Worm (Caenorhabditis elegans) whole organism, early embryonic: ENCODE results near the gene hda-4.

Experiments
- B0310.2 ChIP-seq: sonication (generic microtip); optimal IDR thresholded peaks from 2 replicates; lab custom pipeline; 2016; ENCODE audit warnings: mild to moderate bottlenecking, missing genetic modification characterization, missing compliant biosample characterization
- F13C5.2 ChIP-seq: sonication (generic microtip); optimal IDR thresholded peaks from 2 replicates; lab custom pipeline; 2017; ENCODE audit warnings: mild to moderate bottlenecking, missing genetic modification characterization, inconsistent platforms, missing compliant biosample characterization
- aly-1 ChIP-seq: sonication (generic microtip); optimal IDR thresholded peaks from 2 replicates; lab custom pipeline; 2016; ENCODE audit warnings: missing genetic modification characterization, missing compliant biosample characterization
- ama-1 ChIP-seq: fragments of 150-350 bp; optimal IDR thresholded peaks from 2 replicates; lab custom pipeline; 2014
- ceh-13 ChIP-seq: fragments of 200-800 bp; sonication (Bioruptor generic); optimal IDR thresholded peaks from 2 replicates; lab custom pipeline; 2018; ENCODE audit warnings: mild to moderate bottlenecking, missing genetic modification characterization, missing compliant biosample characterization
- ceh-36 ChIP-seq: sonication (generic microtip); optimal IDR thresholded peaks from 2 replicates; lab custom pipeline; 2016; ENCODE audit warnings: missing genetic modification characterization, inconsistent platforms, missing compliant biosample characterization
- ets-7 ChIP-seq: sonication (generic microtip); optimal IDR thresholded peaks from 2 replicates; lab custom pipeline; 2016; ENCODE audit warnings: missing genotype, missing genetic modification characterization, missing compliant biosample characterization
- flt-1 ChIP-seq: fragments of 200-800 bp; sonication (Bioruptor generic); IDR thresholded peaks from 2 replicates; pipeline ENCODE4 v1.3.6; 2022; ENCODE audit warnings: missing genetic modification characterization, missing compliant biosample characterization
- hmbx-1 ChIP-seq: sonication (generic microtip); optimal IDR thresholded peaks from 2 replicates; lab custom pipeline; 2016; ENCODE audit warnings: mild to moderate bottlenecking, missing genetic modification characterization, missing compliant biosample characterization
- hmg-4 ChIP-seq: fragments of 200-800 bp; sonication (Bioruptor generic); optimal IDR thresholded peaks from 2 replicates; lab custom pipeline; 2018; ENCODE audit warnings: mild to moderate bottlenecking, missing genetic modification characterization, missing compliant biosample characterization
- hnd-1 ChIP-seq: sonication (generic microtip); optimal IDR thresholded peaks from 2 replicates; lab custom pipeline; 2016; ENCODE audit warnings: missing genetic modification characterization, missing compliant biosample characterization
- pes-1 ChIP-seq: fragments of 200-800 bp; sonication (Bioruptor generic); IDR thresholded peaks from 2 replicates; pipeline ENCODE4 v1.3.6; 2022; ENCODE audit warnings: missing genetic modification reagents, missing genetic modification characterization, missing compliant biosample characterization
- scrt-1 ChIP-seq: fragments of 200-800 bp; sonication (Bioruptor generic); IDR thresholded peaks from 2 replicates; pipeline ENCODE4 v1.3.6; 2022; ENCODE audit warnings: missing genetic modification characterization, missing compliant biosample characterization
- sea-1 ChIP-seq: fragments of 200-800 bp; sonication (Bioruptor generic); conservative IDR thresholded peaks from 2 replicates; pipeline ENCODE4 v1.3.6; 2022; ENCODE audit warnings: missing genetic modification characterization, missing compliant biosample characterization
- tbx-11 ChIP-seq: fragments of 200-800 bp; sonication (Bioruptor generic); IDR thresholded peaks from 2 replicates; pipeline ENCODE4 v1.3.6; 2022; ENCODE audit warnings: missing genetic modification characterization, missing compliant biosample characterization
- tbx-37 ChIP-seq: fragments of 200-800 bp; sonication (Bioruptor generic); conservative IDR thresholded peaks from 2 replicates; pipeline ENCODE4 v1.3.6; 2022; ENCODE audit warnings: missing genetic modification reagents, missing genetic modification characterization, missing compliant biosample characterization
- tra-4 ChIP-seq: sonication (generic microtip); optimal IDR thresholded peaks from 2 replicates; lab custom pipeline; 2017; ENCODE audit warnings: missing genetic modification characterization, missing compliant biosample characterization

hda-4 gene

DNA sequence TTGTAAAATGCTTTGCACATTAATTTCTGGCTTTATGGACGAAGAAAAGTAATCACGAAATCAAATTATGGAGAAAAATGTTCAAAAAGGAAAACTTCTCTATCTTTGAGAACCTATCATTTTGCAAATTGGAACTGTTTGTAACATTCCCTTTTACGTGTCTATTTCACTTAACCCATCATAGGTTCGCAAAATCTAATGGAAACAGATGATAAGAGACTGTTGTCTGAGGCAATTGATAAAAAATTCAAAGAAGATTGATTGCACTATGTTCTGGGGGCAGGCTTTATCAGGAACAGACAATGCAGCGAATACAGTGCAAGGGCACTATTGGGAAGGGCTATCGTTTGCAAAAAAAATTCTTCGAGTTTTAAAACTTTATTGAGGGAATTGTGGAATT is 34.2 kb upstream of the hda-4 start:
- TF ChIP-seq ceh-36 (tag; lab: Kevin White, UChicago) (no peak), hnd-1 (tag; lab: Kevin White, UChicago) (no peak), scrt-1 (no peak), tra-4 (tag; lab: Kevin White, UChicago) (no peak), tbx-37 (GFP tag; lab: Robert Waterston, UW) (no peak), ets-7 (tag; lab: Kevin White, UChicago) (no peak), F13C5.2 (tag; lab: Kevin White, UChicago) (no peak), hmbx-1 (tag; lab: Kevin White, UChicago) (no peak), B0310.2 (tag; lab: Kevin White, UChicago) (no peak), sea-1 (GFP tag; lab: Robert Waterston, UW) (no peak), pes-1 (GFP tag; lab: Robert Waterston, UW) (no peak), flt-1 (GFP tag; lab: Robert Waterston, UW) (no peak), aly-1 (tag; lab: Kevin White, UChicago) (no peak), ama-1 (lab: Kevin White, UChicago) (no peak), hmg-4 (GFP tag; lab: Kevin White, UChicago) (no peak)

DNA sequence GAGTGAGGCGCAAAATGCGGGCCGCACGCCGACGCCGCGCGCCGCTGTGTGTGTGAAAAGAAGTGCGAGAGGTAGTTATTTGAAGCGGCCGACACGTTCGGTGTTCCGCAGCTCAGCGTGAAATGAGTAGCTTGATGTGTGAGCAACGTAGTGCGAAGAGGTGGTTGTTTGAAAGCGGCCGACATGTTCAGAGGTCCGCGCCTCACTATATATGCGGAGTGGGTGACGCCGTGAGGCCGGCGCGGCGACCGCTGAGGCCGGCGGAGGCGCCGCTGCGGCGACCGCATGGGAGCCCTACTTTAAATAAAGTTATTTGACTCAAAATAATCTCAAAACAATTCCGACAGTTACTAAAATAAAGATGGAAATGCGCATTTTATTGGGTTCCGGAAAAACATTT is 32.5 kb upstream of the hda-4 start:
- TF ChIP-seq scrt-1 = no peak
- TF ChIP-seq B0310.2 (tag; lab: Kevin White, UChicago) = no peak
- TF ChIP-seq ceh-36 (tag; lab: Kevin White, UChicago) = no peak
- no peak for TF ChIP-seq pes-1 (GFP tag; lab: Robert Waterston, UW)
- TF ChIP-seq flt-1 (GFP tag; lab: Robert Waterston, UW) = no peak
- TF ChIP-seq tbx-11 (GFP tag; lab: Robert Waterston, UW) = no peak
- no peak for TF ChIP-seq hmbx-1 (tag; lab: Kevin White, UChicago)
- TF ChIP-seq tbx-37 (GFP tag; lab: Robert Waterston, UW) = no peak
- no peak for TF ChIP-seq aly-1 (tag; lab: Kevin White, UChicago)
- TF ChIP-seq sea-1 (GFP tag; lab: Robert Waterston, UW) = no peak

- TF ChIP-seq flt-1 (GFP tag; lab: Robert Waterston, UW) (no peak), tra-4 (tag; lab: Kevin White, UChicago) (no peak), ama-1 (lab: Kevin White, UChicago) (no peak)
Observed at ce11 chrX:16698074-16698473, 31.3 kb upstream of the hda-4 start.

- TF ChIP-seq scrt-1 (no peak), hnd-1 (tag; lab: Kevin White, UChicago) (no peak), ceh-36 (tag; lab: Kevin White, UChicago) (no peak), B0310.2 (tag; lab: Kevin White, UChicago) (no peak), hmbx-1 (tag; lab: Kevin White, UChicago) (no peak), flt-1 (GFP tag; lab: Robert Waterston, UW) (no peak), ets-7 (tag; lab: Kevin White, UChicago) (no peak), tra-4 (tag; lab: Kevin White, UChicago) (no peak), tbx-11 (GFP tag; lab: Robert Waterston, UW) (no peak), pes-1 (GFP tag; lab: Robert Waterston, UW) (no peak), tbx-37 (GFP tag; lab: Robert Waterston, UW) (no peak), hmg-4 (GFP tag; lab: Kevin White, UChicago) (no peak), aly-1 (tag; lab: Kevin White, UChicago) (no peak), F13C5.2 (tag; lab: Kevin White, UChicago) (no peak), ama-1 (lab: Kevin White, UChicago) (no peak), sea-1 (GFP tag; lab: Robert Waterston, UW) (no peak), ceh-13 (no peak)
Observed at ce11 chrX:16702232-16702631, 27.1 kb upstream of the hda-4 start, which contains the start of gene F22H10.1. TSS of gene F22H10.1 (plus strand) at chrX:16702442.

- TF ChIP-seq B0310.2 (tag; lab: Kevin White, UChicago) = no peak
- no peak for TF ChIP-seq tra-4 (tag; lab: Kevin White, UChicago)
Observed at ce11 chrX:16704086-16704485, 25.3 kb upstream of the hda-4 start.

DNA sequence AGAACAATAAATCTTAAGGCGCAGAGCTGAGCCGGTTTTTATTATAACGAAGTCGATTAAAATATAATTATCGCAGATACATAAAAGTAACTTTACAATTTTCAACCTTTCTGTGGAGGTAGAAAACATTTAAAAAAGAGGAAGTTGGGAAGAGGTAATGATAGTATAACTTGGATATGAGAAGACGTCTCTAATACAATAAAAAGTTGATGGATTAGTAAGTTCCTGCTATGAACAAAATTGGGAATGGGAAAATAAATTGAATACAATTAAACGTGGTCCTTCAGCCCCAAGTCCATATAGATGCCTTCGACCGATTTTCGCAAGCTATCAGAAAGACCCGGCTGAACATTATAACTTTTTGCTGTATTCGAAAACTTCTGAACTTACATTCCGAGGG is 23.8 kb upstream of the hda-4 start:
- TF ChIP-seq ama-1 (lab: Kevin White, UChicago) = no peak
- no peak for TF ChIP-seq B0310.2 (tag; lab: Kevin White, UChicago)
- no peak for TF ChIP-seq aly-1 (tag; lab: Kevin White, UChicago)
- TF ChIP-seq pes-1 (GFP tag; lab: Robert Waterston, UW) = no peak

DNA sequence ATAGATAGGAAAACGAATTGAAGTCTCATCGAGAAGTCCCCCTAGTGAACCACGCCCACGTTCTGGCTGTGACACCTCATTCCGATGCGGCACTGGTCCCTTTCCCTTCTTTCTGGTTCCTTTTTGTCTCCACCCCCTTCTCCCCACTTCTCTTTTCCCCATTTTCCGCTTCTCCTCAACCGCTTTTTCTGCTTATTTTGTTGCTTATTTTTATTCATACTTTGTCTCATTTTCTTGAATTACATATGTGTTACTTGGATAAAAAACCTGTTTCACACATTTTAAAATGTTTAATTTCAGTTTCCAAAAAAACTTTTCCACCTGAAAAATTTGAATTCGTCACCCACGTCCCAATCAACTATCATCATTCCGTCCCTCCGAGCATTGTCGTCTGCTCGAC is 18.0 kb upstream of the hda-4 start, which contains the start of gene lgc-53:
lgc-53 (plus strand) TSS at position 301 of the 400 bp plus-strand sequence.
- TF ChIP-seq hnd-1 (tag; lab: Kevin White, UChicago) = no peak
- no peak for TF ChIP-seq sea-1 (GFP tag; lab: Robert Waterston, UW)
- TF ChIP-seq ceh-13 = no peak
- no peak for TF ChIP-seq tra-4 (tag; lab: Kevin White, UChicago)

- TF ChIP-seq scrt-1 = no peak
- no peak for TF ChIP-seq tbx-11 (GFP tag; lab: Robert Waterston, UW)
- no peak for TF ChIP-seq sea-1 (GFP tag; lab: Robert Waterston, UW)
- TF ChIP-seq tra-4 (tag; lab: Kevin White, UChicago) = no peak
- TF ChIP-seq F13C5.2 (tag; lab: Kevin White, UChicago) = no peak
- no peak for TF ChIP-seq hmg-4 (GFP tag; lab: Kevin White, UChicago)
Observed at ce11 chrX:16715938-16716337, 13.4 kb upstream of the hda-4 start.
